Worm (Caenorhabditis elegans) whole organism, dauer: Measurements from ENCODE around the gene malt-1.

Experiments used
- unc-62 ChIP-seq: sonication (generic microtip); optimal IDR thresholded peaks from 2 replicates; lab custom pipeline; 2017; ENCODE audit warnings: missing biosample characterization, missing genetic modification reagents, missing genetic modification characterization

Gene malt-1

DNA sequence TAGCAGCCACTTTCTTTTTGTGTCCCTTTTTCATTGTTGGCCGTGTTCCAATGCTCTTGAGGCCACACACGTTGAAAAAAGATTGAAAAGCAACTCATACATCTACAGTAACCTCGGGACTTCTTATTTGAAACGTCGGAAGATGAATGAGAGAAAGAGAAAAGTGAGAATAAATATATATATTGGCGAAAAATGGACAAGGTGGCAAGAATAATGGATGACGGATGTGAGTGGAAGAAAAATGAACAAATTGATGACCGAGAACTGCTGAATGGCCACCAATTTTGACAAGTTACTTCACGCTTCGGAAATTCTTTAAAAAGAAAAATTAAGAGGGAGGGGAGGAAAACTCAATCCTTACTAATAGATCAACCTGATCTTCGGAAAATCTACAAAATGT, 7.0 kb upstream of the malt-1 start:
- no peak for TF ChIP-seq unc-62 (GFP tag; lab: Kevin White, UChicago)

DNA sequence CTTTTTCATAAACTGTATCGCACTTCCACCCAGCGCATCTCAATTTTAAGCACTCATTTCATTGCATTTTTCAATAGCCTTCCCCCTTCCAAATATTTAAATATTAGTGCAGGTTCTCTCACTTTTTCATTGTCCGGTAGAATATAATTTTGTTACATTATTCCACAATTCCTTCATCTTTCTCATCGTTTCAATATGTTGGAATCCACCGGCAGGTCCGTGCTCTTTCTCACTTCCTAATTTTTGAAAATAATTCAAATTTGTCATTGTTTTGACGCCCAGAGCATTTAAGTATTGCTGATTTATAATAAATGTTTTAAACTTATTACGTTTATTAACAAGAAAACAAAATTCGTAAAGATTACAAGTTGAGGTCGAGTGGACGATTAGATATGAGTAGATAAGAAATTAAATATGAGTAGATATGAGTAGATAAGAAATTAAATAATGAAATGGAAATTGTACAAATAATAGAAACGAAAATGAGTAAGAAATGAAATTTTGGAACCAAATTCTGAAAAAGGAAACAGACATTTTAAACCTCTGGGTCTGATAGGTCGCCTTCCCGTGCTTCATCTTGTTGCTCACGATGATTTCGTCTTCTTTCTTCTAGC, 4.1 kb upstream of the malt-1 start:
- TF ChIP-seq unc-62 (GFP tag; lab: Kevin White, UChicago) = no peak

DNA sequence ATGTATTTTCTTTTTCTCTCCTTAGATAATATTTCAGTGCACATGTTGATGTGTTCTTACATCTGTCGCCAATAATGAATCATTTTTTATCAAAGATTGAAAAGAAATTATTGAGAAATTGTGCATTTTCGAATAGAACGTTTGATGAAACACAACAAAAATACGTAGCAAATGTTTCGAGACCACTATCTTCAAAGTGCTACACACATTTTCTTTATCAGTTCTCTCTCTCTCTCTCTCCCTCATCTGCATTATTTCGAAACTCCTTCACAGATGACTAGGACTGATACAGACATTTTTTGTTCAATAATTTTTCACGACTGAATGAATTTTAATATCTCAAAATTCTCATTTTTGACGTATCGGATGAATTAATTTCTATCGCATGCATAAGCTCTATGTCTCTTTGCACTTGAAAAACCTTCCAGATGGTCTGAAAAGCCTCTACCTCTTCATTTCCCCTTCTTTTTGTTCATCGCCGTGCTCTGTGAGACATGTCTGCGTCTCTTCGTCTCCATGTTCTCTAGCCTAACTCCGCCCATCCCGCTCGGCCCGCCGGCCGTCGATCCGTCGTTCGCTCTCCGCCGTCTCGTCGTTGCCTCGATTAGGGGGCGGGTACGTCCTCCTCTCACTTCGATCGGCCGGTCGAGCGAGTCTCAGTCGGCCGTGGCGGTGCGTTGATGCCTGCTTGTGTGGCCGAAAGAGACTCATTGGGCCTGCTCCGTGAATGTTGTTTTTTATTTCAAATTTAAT, 7.6 kb downstream of the malt-1 start:
- TF ChIP-seq unc-62 (GFP tag; lab: Kevin White, UChicago) = no peak

DNA sequence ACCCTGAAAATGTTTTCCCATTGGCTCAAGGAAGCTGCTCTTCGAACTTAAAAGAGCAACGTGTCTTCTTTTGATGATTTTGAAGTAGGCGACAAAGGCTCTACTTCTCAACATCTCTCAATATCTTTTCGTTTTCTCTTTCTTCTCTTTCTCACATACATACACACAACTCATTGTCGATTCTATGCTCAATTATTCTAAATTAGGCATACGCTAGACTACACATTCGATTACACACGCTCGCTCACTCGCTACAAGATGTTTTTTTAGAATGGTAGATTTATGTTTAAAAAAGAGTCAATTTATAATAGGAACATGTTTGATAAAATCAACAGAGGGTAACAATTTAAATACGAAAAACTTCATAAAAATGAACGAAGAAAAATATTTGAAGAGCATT, 9.6 kb downstream of the malt-1 start:
- no peak for TF ChIP-seq unc-62 (GFP tag; lab: Kevin White, UChicago)

DNA sequence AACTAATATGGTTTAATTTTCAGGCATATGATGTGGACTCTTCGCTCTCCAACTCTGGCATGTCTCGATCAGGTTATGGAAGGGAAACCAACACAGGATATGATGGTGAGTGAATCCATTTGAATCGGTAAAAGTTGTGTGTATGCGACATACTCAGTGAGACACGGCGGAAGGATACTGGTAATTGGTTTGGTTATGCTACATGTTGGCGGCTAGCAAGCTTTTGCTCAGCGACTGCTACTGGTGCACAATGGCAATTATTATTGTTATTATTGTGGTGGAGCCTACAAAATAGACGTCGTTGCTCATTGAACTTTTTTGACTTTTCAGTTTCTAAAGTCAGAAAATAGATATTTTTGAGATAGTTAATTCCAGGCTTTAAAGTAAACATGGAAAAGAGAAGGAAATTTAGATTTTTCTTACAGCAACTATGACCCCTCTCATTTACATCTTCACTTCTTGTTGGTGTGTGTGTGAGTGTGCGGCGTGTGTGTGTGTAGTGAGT, 10.3 kb downstream of the malt-1 start:
- no peak for TF ChIP-seq unc-62 (GFP tag; lab: Kevin White, UChicago)

DNA sequence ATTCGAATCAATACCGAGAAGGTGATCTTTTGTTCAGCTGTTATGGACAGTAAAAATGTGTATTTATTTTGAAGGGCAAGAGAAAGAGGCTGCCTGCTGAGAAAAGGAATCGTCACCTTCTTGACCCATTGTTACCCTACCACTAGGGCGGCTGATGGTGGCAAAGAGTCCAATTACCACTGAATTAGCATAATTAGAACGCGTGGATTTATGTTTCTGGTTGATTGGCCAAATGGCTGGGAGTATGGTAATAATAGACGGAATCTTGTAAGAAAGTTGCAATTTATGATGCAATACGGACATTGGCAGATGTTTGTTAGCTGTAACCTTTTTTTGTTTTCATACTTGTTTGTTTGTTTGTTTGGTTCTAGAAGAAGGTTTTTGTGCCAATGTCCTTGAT, 11.2 kb downstream of the malt-1 start:
- no peak for TF ChIP-seq unc-62 (GFP tag; lab: Kevin White, UChicago)

DNA sequence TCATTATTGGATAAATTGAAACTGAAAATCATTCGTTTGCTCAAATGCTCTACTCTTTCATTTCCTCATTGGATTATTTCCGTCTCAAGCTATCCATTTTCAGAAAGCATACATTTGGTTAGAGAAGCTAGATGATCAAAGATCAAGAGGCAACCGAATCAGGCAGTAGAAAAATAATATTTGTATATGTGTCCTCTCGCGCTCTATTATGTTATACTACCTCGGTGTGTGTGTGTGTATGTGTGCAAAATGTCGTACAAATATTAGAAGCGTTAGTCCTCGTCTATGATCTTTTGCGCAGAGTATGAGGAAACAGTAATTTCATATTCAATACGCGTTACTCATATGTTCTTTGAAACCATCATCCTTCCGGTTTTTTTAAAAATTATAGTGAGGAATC, 14.0 kb downstream of the malt-1 start:
- no peak for TF ChIP-seq unc-62 (GFP tag; lab: Kevin White, UChicago)

DNA sequence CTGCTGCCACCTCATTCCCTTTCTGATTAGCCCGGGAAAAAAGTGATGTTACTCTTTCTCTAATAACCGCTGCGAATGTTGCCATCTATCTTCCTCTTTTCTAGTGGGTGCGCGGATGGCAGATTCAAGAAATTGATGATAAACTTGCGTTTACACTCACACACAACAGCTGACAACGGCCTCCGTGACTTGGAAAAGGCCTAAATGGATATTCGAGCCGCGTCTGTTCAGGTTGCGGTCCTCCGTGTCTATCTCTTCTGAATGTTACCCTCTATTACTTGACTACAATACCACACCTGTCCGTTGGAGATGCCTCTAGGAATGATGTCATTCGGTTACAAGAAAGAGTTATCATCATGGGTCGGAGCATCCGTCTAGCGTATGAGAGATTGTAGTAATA, 14.6 kb downstream of the malt-1 start:
- no peak for TF ChIP-seq unc-62 (GFP tag; lab: Kevin White, UChicago)

DNA sequence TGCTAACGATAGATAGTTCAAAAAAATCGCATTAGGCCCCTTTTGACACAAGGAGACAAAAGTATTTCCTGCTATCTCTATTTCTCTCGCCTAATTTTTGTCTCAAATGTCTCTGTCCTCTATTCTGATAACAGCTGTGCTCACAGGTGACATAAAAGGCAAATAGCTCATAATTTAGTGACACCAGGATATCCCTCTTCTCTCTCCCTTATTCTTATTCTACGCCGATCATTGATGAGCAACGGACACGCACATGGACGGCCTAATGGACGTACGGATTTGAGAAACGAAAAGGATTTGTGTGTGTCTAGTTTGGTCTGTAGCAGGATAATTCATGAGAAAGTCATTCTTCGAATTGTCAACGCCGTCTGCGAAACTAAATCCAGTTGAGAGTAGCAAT, 15.1 kb downstream of the malt-1 start:
- TF ChIP-seq unc-62 (GFP tag; lab: Kevin White, UChicago) = no peak

DNA sequence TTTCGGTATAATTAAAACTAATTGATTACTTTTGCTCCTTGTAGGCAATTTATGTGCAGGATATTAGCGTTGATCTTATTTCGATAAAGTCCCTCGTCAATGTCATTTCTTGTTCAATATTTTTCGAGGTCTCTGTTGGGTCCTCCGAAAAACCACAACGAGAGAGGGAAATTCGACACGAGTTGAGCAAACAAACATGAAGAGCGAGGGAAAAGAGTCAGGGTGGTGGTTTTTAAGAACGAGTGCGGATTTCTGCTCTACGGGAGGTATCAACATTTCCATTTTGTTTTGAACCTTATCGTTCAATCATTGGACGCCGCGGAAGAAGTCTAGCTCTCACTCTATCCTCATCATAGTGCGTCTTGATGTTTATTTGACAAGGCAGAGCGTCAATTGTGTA, 16.4 kb downstream of the malt-1 start:
- TF ChIP-seq unc-62 (GFP tag; lab: Kevin White, UChicago) = no peak

DNA sequence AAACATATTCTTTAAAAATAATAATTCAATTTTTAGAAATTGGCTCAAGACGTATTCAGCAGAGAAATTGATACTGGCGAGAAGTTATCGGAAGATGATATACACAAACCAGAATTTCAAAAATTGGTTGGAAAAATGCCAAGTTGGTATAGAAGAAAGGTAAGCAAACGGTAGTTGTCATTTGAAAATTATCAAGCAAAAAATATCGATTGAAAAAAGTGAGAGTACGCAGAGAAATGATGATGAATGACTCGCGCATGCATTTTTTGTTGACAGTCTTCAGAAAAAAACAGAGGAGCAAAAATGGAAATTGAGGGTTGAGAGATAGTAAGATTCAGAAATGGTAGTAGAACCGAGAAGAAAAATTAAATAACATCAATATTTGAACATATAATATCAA, 18.1 kb downstream of the malt-1 start:
- TF ChIP-seq unc-62 (GFP tag; lab: Kevin White, UChicago) = no peak

DNA sequence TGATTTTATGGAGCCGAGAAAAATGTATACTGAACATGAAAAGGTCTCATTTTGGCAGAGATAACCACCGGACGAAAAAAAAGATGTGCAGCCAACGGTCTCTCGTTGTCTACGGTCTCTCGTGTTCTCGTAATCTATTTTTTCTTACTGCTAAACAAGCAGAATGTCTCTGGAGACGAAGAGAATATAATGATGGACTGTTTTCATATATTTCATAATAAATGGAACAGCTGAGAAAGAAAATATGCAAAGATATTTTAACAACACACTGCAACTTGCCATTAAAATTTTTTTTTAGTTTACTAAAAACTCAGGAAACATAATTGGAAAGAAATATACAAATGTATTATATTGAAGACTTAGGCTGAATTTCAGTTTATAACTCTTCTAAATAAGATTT, 21.0 kb downstream of the malt-1 start:
- TF ChIP-seq unc-62 (GFP tag; lab: Kevin White, UChicago) = no peak

DNA sequence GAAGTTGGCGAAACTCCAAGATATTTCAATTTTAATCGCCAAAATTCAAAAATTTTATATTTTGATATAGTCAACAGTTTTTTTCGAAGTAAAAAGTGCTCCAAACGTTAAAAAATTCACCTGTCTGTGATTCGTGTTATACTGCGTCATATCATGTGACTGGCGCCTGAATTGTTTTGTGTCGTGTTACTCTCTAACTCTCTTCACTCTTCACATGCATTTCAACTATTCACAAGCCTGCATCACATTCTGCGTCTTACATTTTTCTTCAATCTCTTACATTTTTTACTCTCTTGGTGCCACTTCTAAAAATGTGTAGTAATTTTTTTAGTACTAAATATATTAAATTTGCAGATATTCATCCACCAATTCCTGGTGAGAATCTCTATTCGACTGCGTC, 22.7 kb downstream of the malt-1 start, which contains the start of gene flcn-1:
Gene flcn-1 (plus strand): TSS at position 348 of the 400 bp plus-strand sequence.
- no peak for TF ChIP-seq unc-62 (GFP tag; lab: Kevin White, UChicago)

DNA sequence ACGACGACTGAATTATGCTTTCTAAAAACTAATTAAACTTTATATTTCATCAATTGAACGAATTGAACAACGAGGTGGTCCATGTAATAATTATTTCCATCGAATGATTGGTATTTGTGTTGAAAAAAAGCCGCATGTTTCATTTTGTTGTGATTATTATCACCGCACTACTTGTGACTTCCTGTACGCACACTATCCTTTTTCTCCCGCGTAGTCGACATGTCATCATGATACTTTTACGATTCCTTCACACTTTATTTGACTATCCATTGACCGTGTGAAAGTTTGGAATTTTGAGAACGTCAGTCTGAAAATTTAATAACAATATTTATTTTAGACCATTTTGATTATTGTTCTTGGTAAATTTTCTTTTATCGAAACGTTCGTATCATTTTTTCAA, 23.5 kb downstream of the malt-1 start, which contains the start of gene F22D3.4:
Gene F22D3.4 (minus strand): TSS at position 1 of the 400 bp plus-strand sequence.
- TF ChIP-seq unc-62 (GFP tag; lab: Kevin White, UChicago) = no peak

DNA sequence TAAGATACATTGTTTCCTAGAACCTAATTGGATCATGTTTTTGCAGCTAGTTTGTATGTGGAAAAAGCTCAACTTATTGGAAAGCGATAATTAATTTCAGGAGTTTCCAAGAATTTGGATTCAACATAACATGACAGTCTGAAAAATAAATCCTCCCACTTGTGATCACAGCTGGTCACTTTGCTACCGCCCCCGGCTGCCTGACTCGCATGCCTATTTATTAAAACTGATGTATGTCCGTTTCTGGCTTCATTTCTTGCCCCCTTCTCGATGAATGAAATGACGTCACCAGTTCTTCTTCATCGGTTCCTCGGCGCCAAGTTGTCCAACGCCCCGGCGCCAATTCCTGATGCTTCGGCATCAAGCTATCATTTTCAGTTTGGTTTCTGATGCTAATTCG, 24.1 kb downstream of the malt-1 start:
- TF ChIP-seq unc-62 (GFP tag; lab: Kevin White, UChicago) = no peak

DNA sequence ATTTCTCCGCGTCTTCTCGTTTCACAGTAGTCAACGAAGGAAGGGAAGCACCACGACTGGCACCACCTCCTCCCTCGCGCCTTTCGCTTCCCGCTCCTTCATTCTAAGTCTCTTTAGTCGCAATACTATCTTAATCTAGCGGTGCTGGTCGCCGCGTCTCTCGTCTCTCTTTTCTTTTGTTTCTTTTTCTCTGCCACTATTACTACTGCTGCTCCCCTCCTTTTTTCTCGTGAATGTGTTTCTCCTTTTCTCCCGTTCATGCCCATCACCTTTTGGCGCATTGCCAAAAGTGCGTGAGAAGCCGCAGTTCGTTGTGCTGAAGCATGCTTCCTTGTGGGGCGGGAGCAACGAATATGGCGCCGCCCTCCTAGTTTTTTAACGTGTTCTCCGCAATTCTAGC, 24.6 kb downstream of the malt-1 start:
- no peak for TF ChIP-seq unc-62 (GFP tag; lab: Kevin White, UChicago)

DNA sequence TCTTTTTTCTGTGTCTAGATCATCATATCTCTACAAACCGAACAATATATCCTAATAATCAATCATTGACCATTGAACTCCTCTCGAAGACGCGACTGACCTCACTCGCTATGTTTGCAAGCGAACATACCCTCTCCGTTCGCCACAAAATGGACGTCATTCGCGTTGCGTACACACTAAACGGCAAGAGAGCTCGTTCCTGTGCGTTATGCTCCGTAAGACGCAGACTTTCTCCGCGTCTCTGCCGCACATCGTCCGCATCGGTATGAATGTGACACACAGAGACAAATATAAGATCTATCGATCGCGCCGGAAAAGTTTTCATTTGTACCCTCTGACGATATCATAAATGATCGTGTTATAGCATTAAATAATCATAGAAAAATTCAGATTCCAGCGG, 25.0 kb downstream of the malt-1 start:
- no peak for TF ChIP-seq unc-62 (GFP tag; lab: Kevin White, UChicago)
